Worm (Caenorhabditis elegans) whole organism, early embryonic: Measurements from ENCODE around the gene C16C8.20.

ENCODE experiments used
- ceh-36 ChIP-seq: sonication (generic microtip); optimal IDR thresholded peaks from 2 replicates; lab custom pipeline; 2016; ENCODE audit warnings: missing genetic modification characterization, inconsistent platforms, missing compliant biosample characterization
- ets-7 ChIP-seq: sonication (generic microtip); optimal IDR thresholded peaks from 2 replicates; lab custom pipeline; 2016; ENCODE audit warnings: missing genotype, missing genetic modification characterization, missing compliant biosample characterization
- hmg-4 ChIP-seq: fragments of 200-800 bp; sonication (Bioruptor generic); optimal IDR thresholded peaks from 2 replicates; lab custom pipeline; 2018; ENCODE audit warnings: mild to moderate bottlenecking, missing genetic modification characterization, missing compliant biosample characterization
- sea-1 ChIP-seq: fragments of 200-800 bp; sonication (Bioruptor generic); conservative IDR thresholded peaks from 2 replicates; pipeline ENCODE4 v1.3.6; 2022; ENCODE audit warnings: missing genetic modification characterization, missing compliant biosample characterization
- tbx-11 ChIP-seq: fragments of 200-800 bp; sonication (Bioruptor generic); IDR thresholded peaks from 2 replicates; pipeline ENCODE4 v1.3.6; 2022; ENCODE audit warnings: missing genetic modification characterization, missing compliant biosample characterization

- TF ChIP-seq hmg-4 (no peak), ets-7 (tag; lab: Kevin White, UChicago) (no peak), tbx-11 (no peak), sea-1 (GFP tag; lab: Robert Waterston, UW) (no peak), ceh-36 (tag; lab: Kevin White, UChicago) (no peak)
Observed at ce11 chrII:3452421-3452820, 5.7 kb downstream of the C16C8.20 start, which contains the start of gene C16C8.12.
